Fruit fly (Drosophila melanogaster) whole organism, prepupa: Measurements from ENCODE around the gene CG9577.
"Not testable (repeated sequence)": the region's sequence is repeated elsewhere in the genome, so short reads cannot be mapped to it uniquely, and the experiment has no call there.

Experiments used
- CG11762 ChIP-seq: fragments of 200-800 bp; sonication (Bioruptor generic); optimal IDR thresholded peaks from 3 replicates; lab custom pipeline; 2016; ENCODE audit warnings: missing biosample characterization, missing genetic modification characterization; ENCODE audit not compliant: insufficient read depth
- CG34406 ChIP-seq: fragments of 200-800 bp; sonication (Bioruptor generic); optimal IDR thresholded peaks from 3 replicates; lab custom pipeline; 2016; ENCODE audit warnings: missing biosample characterization, missing genetic modification characterization
- CG4318 ChIP-seq: fragments of 200-800 bp; sonication (Bioruptor generic); optimal IDR thresholded peaks from 3 replicates; lab custom pipeline; 2017; ENCODE audit warnings: missing biosample characterization, mild to moderate bottlenecking, missing genetic modification characterization
- CG6808 ChIP-seq: fragments of 200-800 bp; sonication (Bioruptor generic); optimal IDR thresholded peaks from 3 replicates; lab custom pipeline; 2017; ENCODE audit warnings: missing biosample characterization, missing genetic modification characterization, mild to moderate bottlenecking, moderate library complexity, missing genetic modification reagents
- CG7368 ChIP-seq: fragments of 200-800 bp; sonication (Bioruptor generic); optimal IDR thresholded peaks from 3 replicates; lab custom pipeline; 2016; ENCODE audit warnings: missing biosample characterization, missing genetic modification characterization
- Ets96B ChIP-seq: fragments of 200-800 bp; optimal IDR thresholded peaks from 2 replicates; lab custom pipeline; 2019; ENCODE audit warnings: missing biosample characterization, mild to moderate bottlenecking, missing genetic modification characterization, moderate library complexity
- cyc ChIP-seq: fragments of 200-800 bp; sonication (Bioruptor generic); optimal IDR thresholded peaks from 3 replicates; lab custom pipeline; 2016; ENCODE audit warnings: missing biosample characterization, missing genetic modification characterization
- dac ChIP-seq: fragments of 200-800 bp; sonication (Bioruptor generic); optimal IDR thresholded peaks from 2 replicates; lab custom pipeline; 2017; ENCODE audit warnings: missing biosample characterization, mild to moderate bottlenecking, missing genetic modification characterization
- lz ChIP-seq: fragments of 200-800 bp; sonication (Bioruptor generic); optimal IDR thresholded peaks from 3 replicates; lab custom pipeline; 2016; ENCODE audit warnings: missing biosample characterization, missing genetic modification characterization

- not testable (repeated sequence) for TF ChIP-seq lz (GFP tag; lab: Kevin White, UChicago); CG11762 (GFP tag; lab: Kevin White, UChicago); CG34406; cyc (GFP tag; lab: Kevin White, UChicago); CG4318 (GFP tag; lab: Kevin White, UChicago); Ets96B (tag; lab: Kevin White, UChicago); CG6808; dac (GFP tag; lab: Kevin White, UChicago); CG7368
These were observed 27.7 kb downstream of the CG9577 start, which contains the start of gene Sdic3 for dm6 chrX:20194127-20194526.
